Worm (Caenorhabditis elegans) whole organism, mixed stage, embryonic: ENCODE measurements around the gene Y64H9A.2.

ENCODE experiments used
- elt-3 ChIP-seq: fragments of 150-350 bp; optimal IDR thresholded peaks from 2 replicates; lab custom pipeline; 2014; ENCODE audit warnings: missing biosample characterization, missing genetic modification characterization
- lin-13 ChIP-seq: fragments of 150-350 bp; optimal IDR thresholded peaks from 2 replicates; lab custom pipeline; 2014; ENCODE audit warnings: missing biosample characterization, missing genetic modification characterization
- lsy-2 ChIP-seq: fragments of 150-350 bp; optimal IDR thresholded peaks from 2 replicates; lab custom pipeline; 2014; ENCODE audit warnings: missing biosample characterization, missing genetic modification characterization
- nhr-76 ChIP-seq: sonication (generic microtip); optimal IDR thresholded peaks from 2 replicates; lab custom pipeline; 2017; ENCODE audit warnings: missing biosample characterization, missing genetic modification characterization
- pha-4 ChIP-seq: fragments of 150-350 bp; optimal IDR thresholded peaks from 2 replicates; lab custom pipeline; 2018; ENCODE audit warnings: missing biosample characterization, missing genetic modification reagents, missing genetic modification characterization
- sptf-1 ChIP-seq: sonication (generic microtip); optimal IDR thresholded peaks from 2 replicates; lab custom pipeline; 2017; ENCODE audit warnings: mild to moderate bottlenecking, missing genetic modification characterization, moderate library complexity, missing compliant biosample characterization

ce11 chrX:5063750-5064652 lies 20.2 kb downstream of the Y64H9A.2 start, which contains the start of gene C24H10.2:
- TF ChIP-seq sptf-1 = peak; percentile 9
- TF ChIP-seq lin-13 (tag; lab: Kevin White, UChicago) = peak; percentile 3
- no peak for TF ChIP-seq nhr-76 (tag; lab: Kevin White, UChicago)
- TF ChIP-seq lsy-2 (tag; lab: Kevin White, UChicago) = no peak
- peak; percentile 48 for TF ChIP-seq pha-4 (tag; lab: Kevin White, UChicago)
- TF ChIP-seq elt-3 (tag; lab: Kevin White, UChicago) = no peak
